In the genomic region with DNA sequence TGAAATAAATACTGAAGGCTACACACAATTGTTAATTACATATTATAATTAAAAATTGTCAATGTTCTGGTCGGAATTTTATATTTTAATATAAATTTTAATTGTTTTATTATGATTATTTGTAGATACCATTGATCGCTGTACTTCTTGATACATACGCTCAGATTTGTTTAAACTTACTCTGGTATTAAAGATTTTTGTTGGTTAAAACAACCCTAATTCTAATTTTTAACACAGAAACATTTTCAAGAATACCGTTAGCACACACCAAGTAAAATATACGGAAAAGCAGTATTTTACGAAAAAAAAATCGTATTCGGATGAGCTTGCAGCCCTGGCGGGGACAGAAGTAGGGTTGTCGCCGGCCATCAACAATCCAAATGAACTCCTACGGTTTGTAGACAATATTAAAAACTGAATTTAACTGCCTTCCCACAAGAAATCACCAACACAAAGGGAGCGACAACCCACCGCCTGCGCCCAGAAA, we compare ENCODE assay signal across 2 fruit fly cellular contexts.
TF ChIP-seq lines count a peak whose summit lies in the region.

A gene (minus strand): TSS at position 223 of the 487 bp plus-strand sequence.
A gene (plus strand): TSS at position 348 of the 487 bp plus-strand sequence.
A gene (plus strand): TSS at position 348 of the 487 bp plus-strand sequence.

TF ChIP-seq in whole organism, embryonic, 481 proteins besides CTCF, POLR2A, EP300 and RAD21 (continued from another document and continues in another):
- TF ChIP-seq NC2α (GFP tag; optimal IDR thresholded peaks at IDR 0.05; lab: Kevin White, UChicago) (no peak), Nf-YA (GFP tag; IDR thresholded peaks at IDR 0.05; lab: Robert Waterston, UW) (0 out of 2 replicates have a peak, but pooled peaks have one; percentile 40), dan (GFP tag; IDR thresholded peaks at IDR 0.05; lab: Robert Waterston, UW) (no peak), Lim3 (GFP tag; IDR thresholded peaks at IDR 0.05; lab: Robert Waterston, UW) (no peak), CG31365 (tag; optimal IDR thresholded peaks at IDR 0.05; lab: Kevin White, UChicago) (no peak), CG6272 (GFP tag; IDR thresholded peaks at IDR 0.05; lab: Robert Waterston, UW) (peak; percentile 45; the same call in 1 of the 2 replicates), CG31224 (GFP tag; IDR thresholded peaks at IDR 0.05; lab: Robert Waterston, UW) (peak; percentile 67), dimm (GFP tag; IDR thresholded peaks at IDR 0.05; lab: Robert Waterston, UW) (0 out of 2 replicates have a peak, but pooled peaks have one; percentile 7), CG3281 (GFP tag; optimal IDR thresholded peaks at IDR 0.05; lab: Kevin White, UChicago) (peak; percentile 71), Atf3 (GFP tag; optimal IDR thresholded peaks at IDR 0.05; lab: Kevin White, UChicago) (no peak), hb (GFP tag; IDR thresholded peaks at IDR 0.05; lab: Robert Waterston, UW; ENCODE audit: partially characterized antibody) (no peak), Rx (GFP tag; IDR thresholded peaks at IDR 0.05; lab: Robert Waterston, UW) (peak; percentile 45), Camta (GFP tag; optimal IDR thresholded peaks at IDR 0.05; lab: Kevin White, UChicago) (no peak), run (tag; optimal IDR thresholded peaks at IDR 0.05; lab: Kevin White, UChicago) (peak; percentile 48), stc (GFP tag; IDR thresholded peaks at IDR 0.05; lab: Robert Waterston, UW) (peak; percentile 49; the same call in 1 of the 2 replicates), NK7.1 (GFP tag; optimal IDR thresholded peaks at IDR 0.05; lab: Kevin White, UChicago) (no peak), Mad (GFP tag; optimal IDR thresholded peaks at IDR 0.05; lab: Kevin White, UChicago) (no peak), CG6813 (GFP tag; optimal IDR thresholded peaks at IDR 0.05; lab: Kevin White, UChicago) (no peak), row (GFP tag; IDR thresholded peaks at IDR 0.05; lab: Robert Waterston, UW) (peak; percentile 90), NFAT (GFP tag; IDR thresholded peaks at IDR 0.05; lab: Robert Waterston, UW) (no peak; the same call in 1 of the 2 replicates), Abd-B (GFP tag; optimal IDR thresholded peaks at IDR 0.05; lab: Kevin White, UChicago) (peak; percentile 85), Bdp1 (GFP tag; optimal IDR thresholded peaks at IDR 0.05; lab: Kevin White, UChicago) (no peak), odd (GFP tag; optimal IDR thresholded peaks at IDR 0.05; lab: Kevin White, UChicago) (peak; percentile 33), CG6683 (GFP tag; optimal IDR thresholded peaks at IDR 0.05; lab: Kevin White, UChicago) (no peak), phol (tag; optimal IDR thresholded peaks at IDR 0.05; lab: Kevin White, UChicago) (peak; percentile 88), CG11247 (GFP tag; IDR thresholded peaks at IDR 0.05; lab: Robert Waterston, UW) (peak; percentile 59; the same call in 1 of the 2 replicates), fd64A (GFP tag; optimal IDR thresholded peaks at IDR 0.05; lab: Kevin White, UChicago) (no peak), vnd (GFP tag; IDR thresholded peaks at IDR 0.05; lab: Robert Waterston, UW; ENCODE audit: partially characterized antibody) (no peak), CG15479 (GFP tag; optimal IDR thresholded peaks at IDR 0.05; lab: Kevin White, UChicago) (no peak), gt (GFP tag; IDR thresholded peaks at IDR 0.05; lab: Robert Waterston, UW) (no peak), CG7963 (GFP tag; IDR thresholded peaks at IDR 0.05; lab: Robert Waterston, UW; ENCODE audit: partially characterized antibody) (no peak), Chrac-16 (GFP tag; optimal IDR thresholded peaks at IDR 0.05; lab: Kevin White, UChicago) (peak; percentile 68), MESR4 (GFP tag; optimal IDR thresholded peaks at IDR 0.05; lab: Kevin White, UChicago) (peak; percentile 31), sr (GFP tag; IDR thresholded peaks at IDR 0.05; lab: Robert Waterston, UW) (no peak), CG31441 (GFP tag; IDR thresholded peaks at IDR 0.05; lab: Robert Waterston, UW) (peak; percentile 90), Asciz (GFP tag; optimal IDR thresholded peaks at IDR 0.05; lab: Kevin White, UChicago) (peak; percentile 15), Dbx (GFP tag; IDR thresholded peaks at IDR 0.05; lab: Robert Waterston, UW) (peak; percentile 70), CG13287 (GFP tag; IDR thresholded peaks at IDR 0.05; lab: Robert Waterston, UW; ENCODE audit: partially characterized antibody) (no peak), wek (GFP tag; optimal IDR thresholded peaks at IDR 0.05; lab: Kevin White, UChicago) (peak; percentile 92), Hsf (GFP tag; optimal IDR thresholded peaks at IDR 0.05; lab: Kevin White, UChicago) (peak; percentile 38), salm (tag; optimal IDR thresholded peaks at IDR 0.05; lab: Kevin White, UChicago) (peak; percentile 47), tap (tag; optimal IDR thresholded peaks at IDR 0.05; lab: Kevin White, UChicago) (peak; percentile 55), CoRest (tag; optimal IDR thresholded peaks at IDR 0.05; lab: Kevin White, UChicago) (peak; percentile 90), Hand (GFP tag; optimal IDR thresholded peaks at IDR 0.05; lab: Kevin White, UChicago) (no peak), org-1 (GFP tag; optimal IDR thresholded peaks at IDR 0.05; lab: Kevin White, UChicago) (peak; percentile 26), danr (GFP tag; IDR thresholded peaks at IDR 0.05; lab: Robert Waterston, UW) (peak; percentile 51; the same call in 1 of the 2 replicates), esg (GFP tag; conservative IDR thresholded peaks at IDR 0.05; lab: Robert Waterston, UW) (peak; percentile 78), CG1647 (GFP tag; optimal IDR thresholded peaks at IDR 0.05; lab: Kevin White, UChicago) (peak; percentile 5), grn (GFP tag; optimal IDR thresholded peaks at IDR 0.05; lab: Kevin White, UChicago) (no peak), Side (GFP tag; optimal IDR thresholded peaks at IDR 0.05; lab: Kevin White, UChicago) (peak; percentile 16), sd (tag; optimal IDR thresholded peaks at IDR 0.05; lab: Kevin White, UChicago) (no peak), fd102C (GFP tag; optimal IDR thresholded peaks at IDR 0.05; lab: Kevin White, UChicago) (no peak), sens-2 (GFP tag; IDR thresholded peaks at IDR 0.05; lab: Robert Waterston, UW) (no peak), trh (GFP tag; optimal IDR thresholded peaks at IDR 0.05; lab: Kevin White, UChicago) (peak; percentile 20), CG2889 (GFP tag; IDR thresholded peaks at IDR 0.05; lab: Robert Waterston, UW) (no peak), Myb (GFP tag; optimal IDR thresholded peaks at IDR 0.05; lab: Kevin White, UChicago) (no peak), CG17361 (GFP tag; IDR thresholded peaks at IDR 0.05; lab: Robert Waterston, UW) (peak; percentile 90), CG11093 (GFP tag; IDR thresholded peaks at IDR 0.05; lab: Robert Waterston, UW) (peak; percentile 75; the same call in 2 of the 3 replicates), sna (GFP tag; IDR thresholded peaks at IDR 0.05; lab: Robert Waterston, UW; ENCODE audit: partially characterized antibody) (no peak), crc (GFP tag; optimal IDR thresholded peaks at IDR 0.05; lab: Kevin White, UChicago) (no peak), CG32532 (GFP tag; IDR thresholded peaks at IDR 0.05; lab: Robert Waterston, UW) (peak; percentile 81), CG12219 (GFP tag; optimal IDR thresholded peaks at IDR 0.05; lab: Kevin White, UChicago) (peak; percentile 33)

TF ChIP-seq in whole organism, prepupa, 60 proteins besides CTCF, POLR2A, EP300 and RAD21 (continued from another document):
- peak; percentile 87 for TF ChIP-seq Eip78C (GFP tag; lab: Kevin White, UChicago)
- TF ChIP-seq Sox102F (GFP tag; optimal IDR thresholded peaks at IDR 0.05; lab: Kevin White, UChicago): peak; percentile 41
- no peak; the same call in 2 of the 3 replicates for TF ChIP-seq CG8119 (GFP tag; IDR thresholded peaks at IDR 0.05; lab: Robert Waterston, UW)
- peak; percentile 8 for TF ChIP-seq fkh (GFP tag; optimal IDR thresholded peaks at IDR 0.05; lab: Kevin White, UChicago)
- peak in 1 of 2 experiments; percentile 77 for TF ChIP-seq salr (GFP tag; optimal IDR thresholded peaks at IDR 0.05; lab: Kevin White, UChicago)
- no peak for TF ChIP-seq Hr38 (GFP tag; optimal IDR thresholded peaks at IDR 0.05; lab: Kevin White, UChicago)
- peak in 1 of 2 experiments; percentile 54 for TF ChIP-seq ss (GFP tag; optimal IDR thresholded peaks at IDR 0.05; lab: Kevin White, UChicago)
- no peak for TF ChIP-seq Blimp-1 (GFP tag; optimal IDR thresholded peaks at IDR 0.05; lab: Kevin White, UChicago)
- TF ChIP-seq CG31627 (GFP tag; optimal IDR thresholded peaks at IDR 0.05; lab: Kevin White, UChicago): peak; percentile 70
- TF ChIP-seq CG11902 (GFP tag; optimal IDR thresholded peaks at IDR 0.05; lab: Kevin White, UChicago): peak; percentile 62
